Worm (Caenorhabditis elegans) whole organism, mixed stage, embryonic: Measurements from ENCODE around the gene pgap-1.
"Not testable (repeated sequence)": the region's sequence is repeated elsewhere in the genome, so short reads cannot be mapped to it uniquely, and the experiment has no call there.

ENCODE experiments used
- M03D4.4 ChIP-seq: sonication (generic microtip); optimal IDR thresholded peaks from 2 replicates; lab custom pipeline; 2017; ENCODE audit warnings: mild to moderate bottlenecking, missing genetic modification characterization, missing compliant biosample characterization
- bed-3 ChIP-seq: fragments of 200-800 bp; sonication (Bioruptor generic); optimal IDR thresholded peaks from 3 replicates; lab custom pipeline; 2018; ENCODE audit warnings: mild to moderate bottlenecking, missing genetic modification characterization, moderate library complexity, missing compliant biosample characterization
- blmp-1 ChIP-seq: fragments of 150-350 bp; optimal IDR thresholded peaks from 2 replicates; lab custom pipeline; 2014; ENCODE audit warnings: missing biosample characterization, missing genetic modification characterization
- ceh-39 ChIP-seq: fragments of 150-350 bp; optimal IDR thresholded peaks from 2 replicates; lab custom pipeline; 2014; ENCODE audit warnings: missing biosample characterization, missing genetic modification characterization
- ceh-43 ChIP-seq: fragments of 200-800 bp; sonication (Bioruptor generic); optimal IDR thresholded peaks from 2 replicates; lab custom pipeline; 2018; ENCODE audit warnings: mild to moderate bottlenecking, missing genetic modification characterization, moderate library complexity, missing compliant biosample characterization
- ces-1 ChIP-seq: fragments of 150-350 bp; optimal IDR thresholded peaks from 2 replicates; lab custom pipeline; 2014; ENCODE audit warnings: missing biosample characterization, missing genetic modification reagents, missing genetic modification characterization
- cnd-1 ChIP-seq: fragments of 200-800 bp; sonication (Bioruptor generic); optimal IDR thresholded peaks from 2 replicates; lab custom pipeline; 2018; ENCODE audit warnings: mild to moderate bottlenecking, missing genetic modification characterization, missing compliant biosample characterization
- drap-1 ChIP-seq: fragments of 200-800 bp; sonication (Bioruptor generic); optimal IDR thresholded peaks from 3 replicates; lab custom pipeline; 2018; ENCODE audit warnings: mild to moderate bottlenecking, missing genetic modification characterization, missing compliant biosample characterization
- elt-1 ChIP-seq: sonication (generic microtip); optimal IDR thresholded peaks from 2 replicates; lab custom pipeline; 2017; ENCODE audit warnings: missing genetic modification characterization, mild to moderate bottlenecking, missing compliant biosample characterization, antibody characterized with exemption, moderate library complexity, borderline replicate concordance; ENCODE audit not compliant: insufficient read depth
- elt-3 ChIP-seq: fragments of 150-350 bp; optimal IDR thresholded peaks from 2 replicates; lab custom pipeline; 2014; ENCODE audit warnings: missing biosample characterization, missing genetic modification characterization
- flh-1 ChIP-seq: fragments of 200-800 bp; sonication (Bioruptor generic); optimal IDR thresholded peaks from 2 replicates; lab custom pipeline; 2018; ENCODE audit warnings: mild to moderate bottlenecking, missing genetic modification characterization, moderate library complexity, missing compliant biosample characterization
- ham-2 ChIP-seq: fragments of 200-800 bp; sonication (Bioruptor generic); optimal IDR thresholded peaks from 2 replicates; lab custom pipeline; 2018; ENCODE audit warnings: mild to moderate bottlenecking, missing genetic modification characterization, missing compliant biosample characterization
- hlh-1 ChIP-seq: fragments of 150-350 bp; optimal IDR thresholded peaks from 2 replicates; lab custom pipeline; 2014; ENCODE audit warnings: missing biosample characterization, missing genetic modification reagents, missing genetic modification characterization
- lin-13 ChIP-seq: fragments of 150-350 bp; optimal IDR thresholded peaks from 2 replicates; lab custom pipeline; 2014; ENCODE audit warnings: missing biosample characterization, missing genetic modification characterization
- lin-32 ChIP-seq: fragments of 200-800 bp; sonication (Bioruptor generic); optimal IDR thresholded peaks from 2 replicates; lab custom pipeline; 2018; ENCODE audit warnings: mild to moderate bottlenecking, missing genetic modification characterization, missing compliant biosample characterization
- lsy-2 ChIP-seq: fragments of 150-350 bp; optimal IDR thresholded peaks from 2 replicates; lab custom pipeline; 2014; ENCODE audit warnings: missing biosample characterization, missing genetic modification characterization
- mab-5 ChIP-seq: fragments of 150-350 bp; optimal IDR thresholded peaks from 2 replicates; lab custom pipeline; 2014; ENCODE audit warnings: missing biosample characterization, missing genetic modification characterization
- mep-1 ChIP-seq: fragments of 150-350 bp; optimal IDR thresholded peaks from 2 replicates; lab custom pipeline; 2017; ENCODE audit warnings: missing biosample characterization, missing genetic modification reagents, missing genetic modification characterization, inconsistent platforms
- mls-2 ChIP-seq: sonication (generic microtip); optimal IDR thresholded peaks from 2 replicates; lab custom pipeline; 2016; ENCODE audit warnings: mild to moderate bottlenecking, missing genetic modification characterization, moderate library complexity, missing compliant biosample characterization
- nhr-2 ChIP-seq: fragments of 150-350 bp; optimal IDR thresholded peaks from 2 replicates; lab custom pipeline; 2014; ENCODE audit warnings: missing biosample characterization, missing genetic modification characterization
- nhr-237 ChIP-seq: fragments of 150-350 bp; optimal IDR thresholded peaks from 2 replicates; lab custom pipeline; 2014; ENCODE audit warnings: missing biosample characterization, missing genetic modification characterization
- nhr-28 ChIP-seq: fragments of 150-350 bp; optimal IDR thresholded peaks from 2 replicates; lab custom pipeline; 2014; ENCODE audit warnings: missing biosample characterization, missing genetic modification characterization
- nhr-76 ChIP-seq: sonication (generic microtip); optimal IDR thresholded peaks from 2 replicates; lab custom pipeline; 2017; ENCODE audit warnings: missing biosample characterization, missing genetic modification characterization
- pha-4 ChIP-seq: fragments of 150-350 bp; optimal IDR thresholded peaks from 2 replicates; lab custom pipeline; 2018; ENCODE audit warnings: missing biosample characterization, missing genetic modification reagents, missing genetic modification characterization
- sem-2 ChIP-seq: fragments of 200-800 bp; sonication (Bioruptor generic); optimal IDR thresholded peaks from 2 replicates; lab custom pipeline; 2018; ENCODE audit warnings: mild to moderate bottlenecking, missing genetic modification characterization, missing compliant biosample characterization
- snpc-4 ChIP-seq: fragments of 150-350 bp; optimal IDR thresholded peaks from 2 replicates; lab custom pipeline; 2014; ENCODE audit warnings: missing biosample characterization, missing genetic modification characterization
- tbx-8 ChIP-seq: fragments of 200-800 bp; sonication (Bioruptor generic); optimal IDR thresholded peaks from 2 replicates; lab custom pipeline; 2018; ENCODE audit warnings: mild to moderate bottlenecking, missing genetic modification characterization, moderate library complexity, missing compliant biosample characterization
- unc-120 ChIP-seq: sonication (generic microtip); optimal IDR thresholded peaks from 2 replicates; lab custom pipeline; 2017; ENCODE audit warnings: missing genetic modification characterization, missing compliant biosample characterization; ENCODE audit not compliant: poor library complexity, severe bottlenecking
- unc-39 ChIP-seq: fragments of 150-350 bp; optimal IDR thresholded peaks from 2 replicates; lab custom pipeline; 2014; ENCODE audit warnings: missing biosample characterization, missing genetic modification characterization
- unc-62 ChIP-seq: fragments of 150-350 bp; optimal IDR thresholded peaks from 2 replicates; lab custom pipeline; 2014; ENCODE audit warnings: missing biosample characterization, missing genetic modification reagents, missing genetic modification characterization

Gene pgap-1

DNA sequence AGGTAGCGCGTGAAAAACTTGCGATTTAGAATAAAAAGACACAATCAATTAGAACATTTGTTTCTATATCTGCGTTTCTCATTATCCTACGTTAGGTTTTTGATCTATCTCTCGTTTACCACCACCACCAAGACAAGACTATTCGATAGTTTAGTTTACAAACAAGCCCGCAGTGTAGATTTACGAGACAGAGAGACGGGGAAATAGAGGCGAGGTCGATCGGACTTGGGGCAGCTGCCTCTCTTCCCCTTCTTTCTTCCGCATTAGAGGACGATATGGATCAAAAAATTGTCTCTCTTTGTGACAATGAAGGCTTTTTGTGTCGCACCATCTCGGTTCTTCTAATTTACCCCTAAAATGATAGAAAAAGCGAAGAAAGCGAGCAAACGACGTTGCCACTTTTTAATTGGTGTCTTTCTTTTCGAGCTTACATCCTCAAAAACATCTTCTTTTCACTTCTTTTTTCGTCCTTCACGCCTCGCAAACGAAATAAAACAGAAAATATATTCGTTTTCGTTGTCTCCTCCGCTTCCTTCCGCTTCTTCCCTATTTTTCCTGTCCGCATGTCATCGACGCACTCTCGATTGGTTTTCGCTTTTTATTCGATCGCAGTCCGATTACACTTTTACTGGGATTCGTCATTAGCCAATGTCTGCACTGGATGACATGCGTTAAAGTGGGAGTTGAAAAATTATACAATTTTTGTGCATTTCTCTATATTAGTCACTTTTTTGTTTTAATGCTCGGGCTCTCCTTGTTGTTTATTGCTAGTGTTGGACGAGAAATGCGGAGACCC, 39.9 kb downstream of the pgap-1 start:
- TF ChIP-seq ham-2 (peak; percentile 65), ces-1 (peak; percentile 3), ceh-39 (tag; lab: Kevin White, UChicago) (peak; percentile 39), unc-62 (GFP tag; lab: Kevin White, UChicago) (peak; percentile 39), lsy-2 (tag; lab: Kevin White, UChicago) (no peak), mep-1 (tag; lab: Kevin White, UChicago) (peak; percentile 7), hlh-1 (tag; lab: Kevin White, UChicago) (peak; percentile 91), blmp-1 (tag; lab: Kevin White, UChicago) (peak; percentile 69), unc-120 (tag; lab: Kevin White, UChicago) (peak; percentile 38), unc-39 (tag; lab: Kevin White, UChicago) (no peak), elt-1 (tag; lab: Kevin White, UChicago) (peak; percentile 41), mab-5 (tag; lab: Kevin White, UChicago) (no peak)
- TF ChIP-seq, all 35 proteins: peak for 9

DNA sequence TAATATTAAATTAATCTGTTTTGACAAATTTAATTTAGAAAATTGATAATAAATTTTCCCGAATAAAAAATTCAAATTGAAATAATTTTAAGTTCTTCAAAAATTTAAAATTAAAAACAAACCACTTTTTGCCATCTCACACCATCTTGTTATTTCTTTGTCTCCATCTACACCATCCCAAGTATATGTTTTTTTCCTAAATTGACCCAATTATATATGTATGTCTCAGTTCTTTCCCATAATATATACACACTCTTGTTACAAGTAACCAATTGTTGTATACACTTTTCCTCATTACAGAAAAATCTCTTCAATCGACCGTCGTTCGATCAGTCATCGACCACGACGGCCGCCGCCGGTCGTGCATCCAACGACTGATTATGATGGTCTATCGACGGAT, 40.6 kb downstream of the pgap-1 start, which contains the start of gene gly-20:
Gene gly-20 (plus strand): TSS at position 301 of the 400 bp plus-strand sequence.
- TF ChIP-seq tbx-8 (GFP tag; lab: Kevin White, UChicago) (no peak), snpc-4 (no peak), M03D4.4 (no peak), hlh-1 (tag; lab: Kevin White, UChicago) (no peak), lin-13 (no peak), mab-5 (tag; lab: Kevin White, UChicago) (no peak), nhr-237 (tag; lab: Kevin White, UChicago) (no peak), unc-39 (tag; lab: Kevin White, UChicago) (no peak), nhr-28 (tag; lab: Kevin White, UChicago) (no peak), mls-2 (tag; lab: Kevin White, UChicago) (no peak), bed-3 (GFP tag; lab: Kevin White, UChicago) (no peak), lsy-2 (tag; lab: Kevin White, UChicago) (no peak), ceh-39 (tag; lab: Kevin White, UChicago) (no peak)

DNA sequence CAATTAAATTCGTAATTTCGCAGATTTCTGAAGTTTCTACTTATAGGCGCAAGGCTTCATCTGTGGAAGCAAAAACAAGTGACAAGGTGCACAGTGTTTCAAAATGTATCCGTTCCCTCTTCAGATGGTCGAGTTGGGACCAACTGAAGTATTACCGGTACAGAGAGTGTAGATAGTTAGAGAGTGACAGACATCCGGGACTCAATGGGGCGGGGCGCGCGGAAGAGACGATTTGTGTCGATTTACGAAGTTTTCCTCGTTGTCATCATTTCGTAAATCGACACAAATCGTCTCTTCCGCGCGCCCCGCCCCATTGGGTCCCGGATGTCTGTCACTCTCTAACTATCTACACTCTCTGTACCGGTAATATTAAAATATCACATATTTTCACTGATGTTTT, 44.4 kb downstream of the pgap-1 start, which contains the start of gene C03E10.3:
Gene C03E10.3 (plus strand): TSS at position 301 of the 400 bp plus-strand sequence.
- TF ChIP-seq M03D4.4; lsy-2 (tag; lab: Kevin White, UChicago); mls-2 (tag; lab: Kevin White, UChicago): not testable (repeated sequence)

DNA sequence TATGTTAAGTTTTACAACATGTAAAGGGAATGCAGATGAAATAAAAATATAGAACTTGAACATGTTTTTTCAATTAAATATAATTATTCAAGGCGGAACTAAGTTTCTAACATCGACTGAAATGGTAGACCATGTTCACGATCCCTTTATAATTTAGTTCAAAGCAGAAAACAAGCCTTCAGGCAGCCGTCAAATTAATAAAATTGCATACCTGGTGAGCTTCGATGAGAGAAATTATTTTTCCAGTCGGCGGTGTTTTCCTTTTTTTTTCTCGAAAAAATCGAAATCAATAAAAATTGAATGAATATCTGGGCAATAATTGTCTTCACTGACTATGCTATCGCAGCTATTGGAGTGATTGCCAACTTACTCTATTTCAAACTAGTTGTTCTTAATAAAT, 49.2 kb downstream of the pgap-1 start, which contains the start of gene C03E10.1:
Gene C03E10.1 (plus strand): TSS at position 301 of the 400 bp plus-strand sequence.
- TF ChIP-seq blmp-1 (tag; lab: Kevin White, UChicago) = no peak
- no peak for TF ChIP-seq flh-1 (GFP tag; lab: Kevin White, UChicago)
- no peak for TF ChIP-seq ceh-43 (GFP tag; lab: Kevin White, UChicago)
- no peak for TF ChIP-seq sem-2 (GFP tag; lab: Kevin White, UChicago)
- TF ChIP-seq ham-2 = no peak
- no peak for TF ChIP-seq ceh-39 (tag; lab: Kevin White, UChicago)
- no peak for TF ChIP-seq lin-32 (GFP tag; lab: Kevin White, UChicago)
- TF ChIP-seq hlh-1 (tag; lab: Kevin White, UChicago) = no peak
- TF ChIP-seq mab-5 (tag; lab: Kevin White, UChicago) = no peak
- TF ChIP-seq drap-1 (GFP tag; lab: Kevin White, UChicago) = no peak
- no peak for TF ChIP-seq tbx-8 (GFP tag; lab: Kevin White, UChicago)
- no peak for TF ChIP-seq ces-1
- no peak for TF ChIP-seq nhr-2 (tag; lab: Kevin White, UChicago)
- TF ChIP-seq elt-3 (tag; lab: Kevin White, UChicago) = no peak
- no peak for TF ChIP-seq elt-1 (tag; lab: Kevin White, UChicago)
- TF ChIP-seq bed-3 (GFP tag; lab: Kevin White, UChicago) = no peak
- TF ChIP-seq mls-2 (tag; lab: Kevin White, UChicago) = no peak

DNA sequence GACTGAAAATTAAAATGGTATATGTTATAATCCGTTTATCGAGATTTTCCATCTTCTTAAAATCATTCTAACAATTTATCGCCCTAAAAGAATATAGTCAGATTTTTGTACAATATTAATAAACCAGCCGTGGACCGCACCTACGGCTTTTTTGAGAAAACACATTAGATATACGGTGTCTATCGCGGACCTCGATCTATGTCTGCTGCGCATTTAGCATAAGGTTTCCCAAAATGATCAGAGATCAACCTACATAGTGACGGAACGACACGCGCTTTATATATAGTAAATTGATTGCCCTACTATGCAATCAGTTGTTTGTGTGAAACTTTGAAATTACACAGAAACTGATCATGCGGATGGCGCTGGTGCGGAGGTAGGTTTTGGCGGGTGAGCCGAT, 51.0 kb downstream of the pgap-1 start:
- TF ChIP-seq mls-2 (tag; lab: Kevin White, UChicago) (no peak), pha-4 (tag; lab: Kevin White, UChicago) (no peak), unc-39 (tag; lab: Kevin White, UChicago) (no peak), nhr-76 (no peak), blmp-1 (tag; lab: Kevin White, UChicago) (no peak), bed-3 (GFP tag; lab: Kevin White, UChicago) (no peak), nhr-2 (tag; lab: Kevin White, UChicago) (no peak), lsy-2 (tag; lab: Kevin White, UChicago) (no peak), ceh-43 (GFP tag; lab: Kevin White, UChicago) (no peak), flh-1 (GFP tag; lab: Kevin White, UChicago) (no peak), elt-3 (tag; lab: Kevin White, UChicago) (no peak), mep-1 (tag; lab: Kevin White, UChicago) (no peak), cnd-1 (tag; lab: Kevin White, UChicago) (no peak), tbx-8 (GFP tag; lab: Kevin White, UChicago) (no peak), nhr-237 (tag; lab: Kevin White, UChicago) (no peak)
